Fruit fly (Drosophila melanogaster) S2 (cell line): Measurements from ENCODE around the gene a10.

Source experiments
- CG8478 ChIP-seq: fragments of >200 bp; optimal IDR thresholded peaks from 2 replicates; lab custom pipeline; 2018
- CTCF ChIP-seq, 2 experiments: fragments of >200 bp; optimal IDR thresholded peaks; 2 replicates each; lab custom pipeline; 2018

dm6 chr3L:16985578-16985977 is 38.0 kb downstream of the a10 start:
- TF ChIP-seq CG8478 (lab: Kevin White, UChicago), result no peak
- peak; percentile 19 to 23 for TF ChIP-seq CTCF (optimal IDR thresholded peaks at IDR 0.05; lab: Kevin White, UChicago)
